Worm (Caenorhabditis elegans) whole organism, dauer: Measurements from ENCODE around the gene spl-2.

Experiments used
- unc-62 ChIP-seq: sonication (generic microtip); optimal IDR thresholded peaks from 2 replicates; lab custom pipeline; 2017; ENCODE audit warnings: missing biosample characterization, missing genetic modification reagents, missing genetic modification characterization

The spl-2 gene

DNA sequence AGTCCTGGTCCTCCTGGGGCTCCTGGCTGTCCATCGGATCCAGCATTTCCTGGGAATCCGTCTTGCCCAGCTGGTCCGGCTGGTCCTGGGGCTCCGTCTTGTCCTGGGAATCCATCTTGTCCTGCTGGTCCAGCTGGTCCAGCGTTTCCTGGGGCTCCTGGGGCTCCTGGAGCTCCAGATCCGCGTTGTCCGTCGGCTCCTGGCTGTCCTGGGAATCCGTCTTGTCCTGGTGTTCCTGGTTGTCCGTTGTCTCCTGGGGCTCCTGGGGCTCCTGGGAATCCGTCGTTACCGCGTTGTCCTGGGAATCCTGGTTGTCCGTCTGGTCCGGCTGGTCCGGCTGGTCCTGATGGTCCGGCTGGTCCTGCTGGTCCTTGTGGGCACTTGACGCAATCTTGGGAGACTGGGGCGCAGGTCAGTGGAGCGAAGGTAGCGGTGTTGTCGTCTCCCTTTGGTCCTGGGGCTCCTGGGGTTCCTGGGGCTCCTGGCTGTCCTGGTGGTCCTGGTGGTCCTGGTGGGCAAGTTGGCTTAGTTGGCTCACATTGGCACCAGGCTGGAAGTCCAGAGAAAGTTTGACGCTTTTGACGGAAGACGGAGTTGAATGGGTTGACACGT, 15.5 kb upstream of the spl-2 start:
- no peak for TF ChIP-seq unc-62

- no peak for TF ChIP-seq unc-62
Observed at ce11 chrV:9160224-9160886, 13.7 kb upstream of the spl-2 start, which contains the start of gene col-144. TSS of gene col-144 (minus strand) at chrV:9160642.

DNA sequence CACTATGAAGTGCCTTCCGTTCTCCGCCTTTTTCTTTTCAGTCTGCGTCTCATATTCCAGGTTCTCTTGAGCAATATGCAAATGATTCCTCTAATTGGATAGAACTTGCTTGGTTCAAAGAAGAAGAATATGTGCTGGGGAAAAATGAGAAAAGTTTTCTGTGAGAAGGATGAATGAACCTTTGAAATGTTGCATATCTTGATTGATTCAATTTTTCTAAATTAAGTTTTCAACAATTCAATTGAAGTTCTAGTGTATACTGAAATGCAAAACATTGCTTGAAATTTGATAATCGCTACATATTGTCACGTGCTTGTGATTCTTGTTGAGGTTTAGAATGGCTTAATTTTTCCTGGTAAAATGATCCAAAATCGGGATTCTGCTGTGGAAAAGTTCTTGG, 10.9 kb upstream of the spl-2 start:
- no peak for TF ChIP-seq unc-62

DNA sequence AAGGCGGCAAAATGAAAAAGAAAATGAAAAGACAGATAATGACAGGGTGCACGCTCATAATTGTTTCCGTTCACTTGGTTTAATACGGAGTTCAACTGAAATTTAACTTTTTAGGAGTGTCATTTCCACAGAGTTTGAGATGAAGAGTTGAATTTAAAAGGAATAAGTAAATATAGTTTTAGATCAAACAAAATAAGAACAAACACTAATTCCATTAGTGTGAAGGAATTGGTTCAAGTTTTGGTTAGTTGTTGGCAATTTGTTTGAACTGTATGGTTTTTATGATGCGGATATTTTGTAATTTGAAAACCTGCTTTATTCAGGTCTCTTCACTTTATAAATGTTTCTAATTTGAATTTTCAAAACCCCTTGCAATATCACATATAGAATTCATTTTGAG, 10.0 kb upstream of the spl-2 start, which contains the start of gene B0222.15:
TSS of gene B0222.15 (minus strand) at position 101 of the 400 bp plus-strand sequence.
- no peak for TF ChIP-seq unc-62

DNA sequence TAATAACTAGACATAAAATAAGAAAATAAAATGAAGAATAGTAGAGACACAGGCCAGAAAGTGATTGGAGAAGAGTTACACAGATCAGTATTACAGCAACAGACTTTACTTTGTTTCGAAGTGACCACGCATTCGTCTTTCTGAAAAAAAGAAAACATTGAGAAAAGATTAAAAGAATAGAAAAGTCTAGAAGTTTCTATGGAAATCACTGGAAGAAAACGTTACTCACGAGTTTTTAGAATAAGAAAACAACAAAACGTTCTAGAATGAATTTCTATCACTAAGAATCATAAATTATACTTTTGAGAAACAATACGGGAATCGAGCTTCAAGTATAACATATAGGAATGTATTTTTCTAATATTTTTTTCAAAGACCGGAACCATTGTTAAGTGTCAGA, 8.9 kb upstream of the spl-2 start:
- TF ChIP-seq unc-62 = no peak

DNA sequence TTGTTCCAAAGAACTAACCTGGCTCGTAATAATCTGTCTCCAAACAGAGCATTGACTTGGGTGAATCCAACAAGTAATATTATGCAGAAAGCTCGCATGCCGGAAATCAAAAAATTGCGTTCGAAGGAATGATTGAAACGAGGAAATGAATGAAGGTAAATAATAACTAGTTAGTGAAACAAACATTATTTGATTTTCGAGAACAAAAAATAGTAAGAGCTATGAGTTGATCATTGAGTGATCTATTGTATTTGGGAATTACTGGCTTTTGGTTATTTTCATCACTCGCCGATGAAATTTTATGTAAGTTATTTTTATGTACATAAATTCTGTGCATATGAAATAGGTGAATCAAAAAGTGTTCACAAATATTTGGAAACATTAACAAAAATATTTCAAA, 8.1 kb upstream of the spl-2 start, which contains the start of gene B0222.5:
TSS of gene B0222.5 (minus strand) at position 101 of the 400 bp plus-strand sequence.
- TF ChIP-seq unc-62 = no peak

DNA sequence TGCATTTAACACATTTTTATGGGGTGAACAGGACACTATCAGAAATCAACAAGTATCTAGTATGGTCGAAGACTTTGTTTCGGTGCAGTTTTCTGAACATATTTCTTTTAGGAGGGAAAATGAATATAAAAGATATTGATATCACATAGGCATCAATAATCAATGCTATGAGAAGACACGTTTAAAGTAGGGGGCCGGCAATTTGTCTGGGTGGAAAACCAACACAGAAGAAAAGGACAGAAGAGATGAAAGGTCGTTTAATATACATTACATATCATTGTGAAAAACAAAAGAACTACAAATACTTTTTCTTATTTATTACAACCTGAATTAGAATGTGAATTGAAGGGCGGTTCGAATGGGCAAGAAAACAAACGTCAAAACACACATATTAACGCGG, 5.6 kb upstream of the spl-2 start:
- TF ChIP-seq unc-62 = no peak

- TF ChIP-seq unc-62 = no peak
Observed at ce11 chrV:9148151-9148550, 1.5 kb upstream of the spl-2 start.

- TF ChIP-seq unc-62 = no peak
Observed at ce11 chrV:9146196-9146595, 503 bp downstream of the spl-2 start.

ce11 chrV:9143896-9144295, 2.8 kb downstream of the spl-2 start:
- no peak for TF ChIP-seq unc-62

DNA sequence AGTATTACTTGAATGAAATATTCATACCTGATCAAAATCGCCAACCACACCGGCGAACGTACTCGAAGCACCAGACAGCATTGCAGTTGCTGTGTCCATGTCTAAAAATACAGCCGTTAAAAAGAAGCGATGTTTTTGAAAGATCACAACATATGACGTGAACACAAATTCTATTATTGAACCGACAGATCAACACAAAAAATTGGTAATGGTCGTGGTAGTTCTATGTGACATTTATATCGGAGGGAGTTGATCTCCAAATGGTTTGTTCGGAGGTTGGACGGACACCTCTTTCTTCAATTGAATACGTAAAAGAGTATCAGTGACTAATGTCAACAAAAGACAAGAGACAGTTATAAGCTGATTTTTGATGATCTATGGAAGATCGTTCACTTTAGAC, 5.4 kb downstream of the spl-2 start, which contains the start of gene pitr-3:
TSS of gene pitr-3 (minus strand) at position 101 of the 400 bp plus-strand sequence.
- no peak for TF ChIP-seq unc-62

ce11 chrV:9137618-9138017, 9.1 kb downstream of the spl-2 start, which contains the start of gene pitr-2:
TSS of gene pitr-2 (minus strand) at chrV:9137718.
- TF ChIP-seq unc-62 = no peak

DNA sequence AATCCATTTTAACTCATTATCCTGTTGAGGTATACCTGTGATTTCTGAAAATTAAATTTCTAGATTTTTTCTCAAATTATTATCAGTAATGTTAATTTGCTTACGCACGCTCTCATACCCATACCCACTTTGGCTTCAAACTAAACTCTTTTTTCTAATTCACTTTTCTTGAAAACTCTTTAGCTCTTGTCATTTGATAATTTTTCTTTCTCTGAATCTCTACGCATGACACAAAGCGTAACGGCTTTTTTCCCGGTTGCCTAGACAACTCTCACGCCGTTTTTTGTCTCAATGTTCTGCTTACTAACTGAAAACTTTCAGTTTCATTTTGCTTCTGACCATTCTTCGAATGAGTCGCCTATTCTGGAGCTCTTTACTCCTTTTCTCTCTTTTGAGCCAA, 12.7 kb downstream of the spl-2 start, which contains the start of gene B0222.1:
TSS of gene B0222.1 (plus strand) at position 306 of the 400 bp plus-strand sequence.
- TF ChIP-seq unc-62 = no peak

- no peak for TF ChIP-seq unc-62
Observed at ce11 chrV:9132043-9132442, 14.7 kb downstream of the spl-2 start, which contains the start of gene F21C10.1. TSS of gene F21C10.1 (plus strand) at chrV:9132343.

DNA sequence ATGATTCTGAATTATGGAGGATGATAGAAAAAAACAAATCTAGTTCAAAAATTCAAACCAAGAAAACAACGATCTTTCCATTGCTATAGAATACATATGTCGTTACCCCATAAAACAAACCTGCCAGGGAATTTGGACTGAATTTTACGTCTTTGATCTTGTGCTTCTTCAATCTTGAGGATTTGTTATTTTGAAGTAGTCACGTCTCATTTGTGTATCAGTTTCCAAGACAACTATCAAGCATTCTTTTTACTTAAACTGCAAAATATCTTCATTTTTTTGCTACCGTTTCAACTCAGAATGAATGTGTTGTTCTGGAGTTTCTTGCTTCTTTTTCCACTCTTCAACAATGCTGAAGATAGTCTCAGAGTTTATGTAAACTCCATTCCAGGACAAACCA, 15.9 kb downstream of the spl-2 start, which contains the start of gene F21C10.19:
TSS of gene F21C10.19 (plus strand) at position 301 of the 400 bp plus-strand sequence.
- TF ChIP-seq unc-62 = no peak

- TF ChIP-seq unc-62 = no peak
Observed at ce11 chrV:9128562-9128961, 18.1 kb downstream of the spl-2 start.

DNA sequence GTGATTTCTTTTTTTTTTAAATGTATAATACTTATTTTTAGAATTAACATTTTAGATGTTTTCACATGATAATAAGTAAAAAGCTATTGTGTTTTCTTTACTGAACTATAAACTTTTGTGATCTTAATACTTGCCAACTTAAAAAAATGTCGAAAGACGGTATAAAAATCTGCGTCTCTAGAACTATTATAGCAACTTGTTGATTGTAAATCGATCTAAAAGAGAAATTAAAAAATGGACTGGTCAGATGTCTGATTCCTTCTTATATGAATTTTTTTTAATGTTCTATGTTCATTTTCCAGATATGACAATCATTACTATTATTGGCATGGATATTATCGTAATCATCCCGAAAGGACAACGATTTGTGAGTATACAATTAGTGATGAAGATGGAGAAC, 18.9 kb downstream of the spl-2 start, which contains the start of gene F21C10.3:
TSS of gene F21C10.3 (plus strand) at position 301 of the 400 bp plus-strand sequence.
- TF ChIP-seq unc-62 = no peak

- no peak for TF ChIP-seq unc-62
Observed at ce11 chrV:9126316-9126715, 20.4 kb downstream of the spl-2 start, which contains the start of gene F21C10.4. TSS of gene F21C10.4 (plus strand) at chrV:9126616.
